Worm (Caenorhabditis elegans) whole organism, L4/young adult: ENCODE results near the gene clec-79.

Source experiments
- W03F9.2 ChIP-seq: fragments of 150-350 bp; optimal IDR thresholded peaks from 2 replicates; lab custom pipeline; 2014; ENCODE audit warnings: missing biosample characterization, missing genetic modification characterization
- dao-5 ChIP-seq: sonication (generic microtip); optimal IDR thresholded peaks from 2 replicates; lab custom pipeline; 2016; ENCODE audit warnings: missing genotype, missing genetic modification characterization, moderate library complexity, missing compliant biosample characterization
- him-1 ChIP-seq: sonication (generic microtip); optimal IDR thresholded peaks from 2 replicates; lab custom pipeline; 2016; ENCODE audit warnings: missing genotype, missing genetic modification reagents, missing genetic modification characterization, missing compliant biosample characterization

Gene clec-79

ce11 chrIV:3977965-3978523 is 4.9 kb downstream of the clec-79 start, which contains the start of gene srh-220:
TSS of gene srh-220 (minus strand) at chrIV:3978015.
- TF ChIP-seq dao-5 (no peak), W03F9.2 (tag; lab: Kevin White, UChicago) (no peak), him-1 (tag; lab: Kevin White, UChicago) (no peak)

- no peak for TF ChIP-seq W03F9.2 (tag; lab: Kevin White, UChicago)
- no peak for TF ChIP-seq him-1 (tag; lab: Kevin White, UChicago)
- no peak for TF ChIP-seq dao-5
Observed at ce11 chrIV:3979525-3979924, 6.4 kb downstream of the clec-79 start, which contains the start of gene srh-222. TSS of gene srh-222 (plus strand) at chrIV:3979825.

ce11 chrIV:3981601-3982000 is 8.5 kb downstream of the clec-79 start, which contains the start of gene srh-223:
TSS of gene srh-223 (plus strand) at chrIV:3981901.
- no peak for TF ChIP-seq him-1 (tag; lab: Kevin White, UChicago)
- no peak for TF ChIP-seq W03F9.2 (tag; lab: Kevin White, UChicago)
- TF ChIP-seq dao-5, result no peak

- TF ChIP-seq W03F9.2 (tag; lab: Kevin White, UChicago) (no peak), dao-5 (no peak), him-1 (tag; lab: Kevin White, UChicago) (no peak)
Observed at ce11 chrIV:3988132-3988531, 15.0 kb downstream of the clec-79 start.

- no peak for TF ChIP-seq W03F9.2 (tag; lab: Kevin White, UChicago)
- TF ChIP-seq dao-5, result no peak
- no peak for TF ChIP-seq him-1 (tag; lab: Kevin White, UChicago)
Observed at ce11 chrIV:3988638-3989152, 15.5 kb downstream of the clec-79 start, which contains the start of gene clec-78. TSS of gene clec-78 (plus strand) at chrIV:3989102.

- no peak for TF ChIP-seq W03F9.2 (tag; lab: Kevin White, UChicago)
- no peak for TF ChIP-seq dao-5
- TF ChIP-seq him-1 (tag; lab: Kevin White, UChicago), result no peak
Observed at ce11 chrIV:3993292-3993691, 20.1 kb downstream of the clec-79 start, which contains the start of gene F47C12.6. TSS of gene F47C12.6 (minus strand) at chrIV:3993392.

ce11 chrIV:3994318-3994717 is 21.2 kb downstream of the clec-79 start, which contains the start of gene F47C12.13:
TSS of gene F47C12.13 (minus strand) at chrIV:3994418.
- TF ChIP-seq W03F9.2 (tag; lab: Kevin White, UChicago) (no peak), dao-5 (no peak), him-1 (tag; lab: Kevin White, UChicago) (no peak)

ce11 chrIV:3995384-3995783 is 22.2 kb downstream of the clec-79 start, which contains the start of gene F47C12.7:
TSS of gene F47C12.7 (minus strand) at chrIV:3995484.
- no peak for TF ChIP-seq W03F9.2 (tag; lab: Kevin White, UChicago)
- TF ChIP-seq him-1 (tag; lab: Kevin White, UChicago), result no peak
- no peak for TF ChIP-seq dao-5

- TF ChIP-seq W03F9.2 (tag; lab: Kevin White, UChicago) (no peak), him-1 (tag; lab: Kevin White, UChicago) (no peak), dao-5 (no peak)
Observed at ce11 chrIV:3998517-3998916, 25.4 kb downstream of the clec-79 start, which contains the start of gene F47C12.8. TSS of gene F47C12.8 (minus strand) at chrIV:3998617.

- TF ChIP-seq W03F9.2 (tag; lab: Kevin White, UChicago), result no peak
- no peak for TF ChIP-seq him-1 (tag; lab: Kevin White, UChicago)
- no peak for TF ChIP-seq dao-5
Observed at ce11 chrIV:3999662-4000061, 26.5 kb downstream of the clec-79 start.

ce11 chrIV:4004221-4004620 is 31.1 kb downstream of the clec-79 start:
- no peak for TF ChIP-seq dao-5
- TF ChIP-seq him-1 (tag; lab: Kevin White, UChicago), result no peak
- no peak for TF ChIP-seq W03F9.2 (tag; lab: Kevin White, UChicago)

- TF ChIP-seq dao-5 (no peak), him-1 (tag; lab: Kevin White, UChicago) (no peak), W03F9.2 (tag; lab: Kevin White, UChicago) (no peak)
Observed at ce11 chrIV:4005166-4005565, 32.0 kb downstream of the clec-79 start.

ce11 chrIV:4007697-4008096 is 34.5 kb downstream of the clec-79 start, which contains the start of gene W02C12.2:
TSS of gene W02C12.2 (minus strand) at chrIV:4007973.
- peak; percentile 24 for TF ChIP-seq him-1 (tag; lab: Kevin White, UChicago)
- TF ChIP-seq W03F9.2 (tag; lab: Kevin White, UChicago), result no peak

ce11 chrIV:4008440-4008839 is 35.3 kb downstream of the clec-79 start:
- no peak for TF ChIP-seq him-1 (tag; lab: Kevin White, UChicago)
- no peak for TF ChIP-seq W03F9.2 (tag; lab: Kevin White, UChicago)
- TF ChIP-seq dao-5, result no peak
